Worm (Caenorhabditis elegans) whole organism, L4 larva: Measurements from ENCODE around the gene ceh-30.

Experiments used
- D1046.2 ChIP-seq: fragments of 200-800 bp; sonication (Bioruptor generic); IDR thresholded peaks from 2 replicates; pipeline ENCODE4 v1.3.6; 2022; ENCODE audit warnings: missing genetic modification characterization, missing compliant biosample characterization
- F10B5.3 ChIP-seq: sonication (generic microtip); optimal IDR thresholded peaks from 2 replicates; lab custom pipeline; 2016; ENCODE audit warnings: mild to moderate bottlenecking, missing genetic modification characterization, missing compliant biosample characterization
- F37D6.2 ChIP-seq: sonication (generic microtip); optimal IDR thresholded peaks from 2 replicates; lab custom pipeline; 2016; ENCODE audit warnings: mild to moderate bottlenecking, missing genetic modification characterization, missing compliant biosample characterization
- F44E2.7 ChIP-seq: fragments of 200-800 bp; sonication (Bioruptor generic); IDR thresholded peaks from 2 replicates; pipeline ENCODE4 v2.1.2; 2022; ENCODE audit warnings: missing genetic modification characterization, missing compliant biosample characterization
- R02D3.7 ChIP-seq: fragments of 150-350 bp; sonication (generic microtip); optimal IDR thresholded peaks from 3 replicates; lab custom pipeline; 2014; ENCODE audit warnings: missing biosample characterization, missing genetic modification characterization
- Y48G9A.11 ChIP-seq: fragments of 200-800 bp; sonication (Bioruptor generic); IDR thresholded peaks from 2 replicates; pipeline ENCODE4 v1.3.6; 2022; ENCODE audit warnings: missing genetic modification reagents, missing genetic modification characterization, missing compliant biosample characterization
- Y5F2A.4 ChIP-seq: fragments of 200-800 bp; sonication (Bioruptor generic); optimal IDR thresholded peaks from 2 replicates; lab custom pipeline; 2018; ENCODE audit warnings: mild to moderate bottlenecking, missing genetic modification characterization, missing compliant biosample characterization
- aha-1 ChIP-seq: fragments of 150-350 bp; peaks from one replicate; lab custom pipeline; 2014; ENCODE audit warnings: missing biosample characterization, missing genetic modification characterization
- ama-1 ChIP-seq: fragments of 150-350 bp; optimal IDR thresholded peaks from 2 replicates; lab custom pipeline; 2014; ENCODE audit warnings: inconsistent platforms, mixed read lengths
- arid-1 ChIP-seq: fragments of 200-800 bp; sonication (Bioruptor generic); conservative IDR thresholded peaks from 2 replicates; pipeline ENCODE4 v1.3.6; 2022; ENCODE audit warnings: missing genetic modification reagents, missing genetic modification characterization, missing compliant biosample characterization
- attf-4 ChIP-seq: sonication (generic microtip); optimal IDR thresholded peaks from 3 replicates; lab custom pipeline; 2017; ENCODE audit warnings: missing biosample characterization, missing genetic modification characterization
- ceh-32 ChIP-seq: sonication (generic microtip); optimal IDR thresholded peaks from 2 replicates; lab custom pipeline; 2016; ENCODE audit warnings: mild to moderate bottlenecking, missing genetic modification characterization, missing compliant biosample characterization; ENCODE audit not compliant: poor library complexity
- ceh-44 ChIP-seq: fragments of 200-800 bp; sonication (Bioruptor generic); IDR thresholded peaks from 2 replicates; pipeline ENCODE4 v1.3.6; 2022; ENCODE audit warnings: missing genetic modification reagents, missing genetic modification characterization, missing compliant biosample characterization
- cey-2 ChIP-seq: sonication (generic microtip); optimal IDR thresholded peaks from 3 replicates; lab custom pipeline; 2017; ENCODE audit warnings: missing genetic modification characterization, mild to moderate bottlenecking, missing compliant biosample characterization, antibody characterized with exemption, borderline replicate concordance; ENCODE audit not compliant: insufficient read depth
- ctbp-1 ChIP-seq: fragments of 200-800 bp; sonication (Bioruptor generic); IDR thresholded peaks from 2 replicates; pipeline ENCODE4 v1.3.6; 2022; ENCODE audit warnings: missing genetic modification reagents, missing genetic modification characterization, missing compliant biosample characterization
- daf-8 ChIP-seq: fragments of 200-800 bp; sonication (Bioruptor generic); IDR thresholded peaks from 2 replicates; pipeline ENCODE4 v1.3.6; 2022; ENCODE audit warnings: missing genetic modification characterization, missing compliant biosample characterization
- dmd-6 ChIP-seq: fragments of 200-800 bp; sonication (Bioruptor generic); IDR thresholded peaks from 2 replicates; pipeline ENCODE4 v1.3.6; 2022; ENCODE audit warnings: missing genetic modification reagents, missing genetic modification characterization, missing compliant biosample characterization
- dpl-1 ChIP-seq: fragments of 150-350 bp; optimal IDR thresholded peaks from 2 replicates; lab custom pipeline; 2014; ENCODE audit warnings: missing biosample characterization, missing genetic modification reagents, missing genetic modification characterization
- egl-43 ChIP-seq: fragments of 200-800 bp; sonication (Bioruptor generic); IDR thresholded peaks from 2 replicates; pipeline ENCODE4 v1.3.6; 2022; ENCODE audit warnings: missing genetic modification reagents, missing genetic modification characterization, missing compliant biosample characterization
- fkh-10 ChIP-seq: fragments of 150-350 bp; optimal IDR thresholded peaks from 2 replicates; lab custom pipeline; 2014; ENCODE audit warnings: missing biosample characterization, missing genetic modification reagents, missing genetic modification characterization
- hif-1 ChIP-seq, 2 experiments: sonication (generic microtip); optimal IDR thresholded peaks; 2 replicates each; lab custom pipeline; 2016 to 2017; ENCODE audit warnings: missing compliant biosample characterization in 2 of 2, missing genetic modification characterization in 2 of 2, missing genetic modification reagents in 2 of 2, missing genotype in 2 of 2, mild to moderate bottlenecking in 1 of 2
- hlh-11 ChIP-seq: fragments of 200-800 bp; sonication (Bioruptor generic); optimal IDR thresholded peaks from 2 replicates; lab custom pipeline; 2018; ENCODE audit warnings: mild to moderate bottlenecking, missing genetic modification characterization, missing compliant biosample characterization
- hmg-1.1 ChIP-seq: fragments of 200-800 bp; sonication (Bioruptor generic); IDR thresholded peaks from 2 replicates; pipeline ENCODE4 v1.3.6; 2022; ENCODE audit warnings: missing genetic modification reagents, missing genetic modification characterization, missing compliant biosample characterization
- jun-1 ChIP-seq: fragments of 150-350 bp; optimal IDR thresholded peaks from 2 replicates; lab custom pipeline; 2014; ENCODE audit warnings: missing biosample characterization, missing genetic modification reagents, missing genetic modification characterization
- lim-7 ChIP-seq: fragments of 200-800 bp; sonication (Bioruptor generic); IDR thresholded peaks from 2 replicates; pipeline ENCODE4 v1.3.6; 2022; ENCODE audit warnings: missing genetic modification characterization, missing compliant biosample characterization
- lin-13 ChIP-seq: fragments of 150-350 bp; optimal IDR thresholded peaks from 2 replicates; lab custom pipeline; 2014; ENCODE audit warnings: missing biosample characterization, missing genetic modification reagents, missing genetic modification characterization
- lsy-2 ChIP-seq, 2 experiments: fragments of 150-350 bp in 1 of 2; sonication (generic microtip) in 1 of 2; optimal IDR thresholded peaks; 2 replicates each; lab custom pipeline; 2014 to 2017; ENCODE audit warnings: missing biosample characterization in 2 of 2, missing genetic modification characterization in 2 of 2
- madf-5 ChIP-seq, 2 experiments: fragments of 200-800 bp; sonication (Bioruptor generic); IDR thresholded peaks; 2 replicates each; pipeline ENCODE4 v1.3.6; 2022; ENCODE audit warnings: missing compliant biosample characterization in 2 of 2, missing genetic modification characterization in 2 of 2
- mep-1 ChIP-seq: fragments of 150-350 bp; sonication (generic microtip); optimal IDR thresholded peaks from 3 replicates; lab custom pipeline; 2014; ENCODE audit warnings: missing biosample characterization, missing genetic modification characterization
- mxl-3 ChIP-seq: fragments of 200-800 bp; sonication (Bioruptor generic); optimal IDR thresholded peaks from 2 replicates; lab custom pipeline; 2018; ENCODE audit warnings: mild to moderate bottlenecking, missing genetic modification characterization, missing compliant biosample characterization
- nhr-111 ChIP-seq: fragments of 200-800 bp; sonication (Bioruptor generic); optimal IDR thresholded peaks from 2 replicates; lab custom pipeline; 2018; ENCODE audit warnings: mild to moderate bottlenecking, missing genetic modification characterization, missing compliant biosample characterization
- nhr-28 ChIP-seq: fragments of 150-350 bp; optimal IDR thresholded peaks from 2 replicates; lab custom pipeline; 2014; ENCODE audit warnings: missing biosample characterization, missing genetic modification characterization
- nhr-48 ChIP-seq: sonication (generic microtip); optimal IDR thresholded peaks from 2 replicates; lab custom pipeline; 2016; ENCODE audit warnings: mild to moderate bottlenecking, missing genetic modification characterization, missing compliant biosample characterization
- nhr-76 ChIP-seq: fragments of 150-350 bp; optimal IDR thresholded peaks from 2 replicates; lab custom pipeline; 2014; ENCODE audit warnings: missing biosample characterization, missing genetic modification characterization
- rbr-2 ChIP-seq: sonication (generic microtip); optimal IDR thresholded peaks from 2 replicates; lab custom pipeline; 2016; ENCODE audit warnings: missing genotype, missing genetic modification characterization, missing compliant biosample characterization
- set-16 ChIP-seq: fragments of 200-800 bp; sonication (Bioruptor generic); IDR thresholded peaks from 2 replicates; pipeline ENCODE4 v1.3.6; 2022; ENCODE audit warnings: missing genetic modification reagents, missing genetic modification characterization, missing compliant biosample characterization
- spr-3 ChIP-seq: fragments of 200-800 bp; sonication (Bioruptor generic); optimal IDR thresholded peaks from 2 replicates; lab custom pipeline; 2018; ENCODE audit warnings: mild to moderate bottlenecking, missing genetic modification characterization, missing compliant biosample characterization
- tra-1 ChIP-seq: fragments of 200-800 bp; sonication (Bioruptor generic); IDR thresholded peaks from 2 replicates; pipeline ENCODE4 v1.3.6; 2022; ENCODE audit warnings: missing genetic modification reagents, missing genetic modification characterization, missing compliant biosample characterization
- unc-130 ChIP-seq: sonication (generic microtip); optimal IDR thresholded peaks from 2 replicates; lab custom pipeline; 2016; ENCODE audit warnings: missing genetic modification reagents, missing genetic modification characterization, missing compliant biosample characterization
- unc-62 ChIP-seq, 3 experiments: fragments of 150-350 bp in 1 of 3; sonication (generic microtip); optimal IDR thresholded peaks in 2 of 3; peaks in 1 of 3; 1 replicate in 1 of 3; 2 replicates in 2 of 3; lab custom pipeline; 2014 to 2017; ENCODE audit warnings: missing biosample characterization in 3 of 3, missing genetic modification characterization in 3 of 3, missing genetic modification reagents in 3 of 3, missing genotype in 1 of 3
- zag-1 ChIP-seq: fragments of 150-350 bp; optimal IDR thresholded peaks from 2 replicates; lab custom pipeline; 2014; ENCODE audit warnings: missing biosample characterization, missing genetic modification characterization
- zip-2 ChIP-seq: fragments of 150-350 bp; optimal IDR thresholded peaks from 2 replicates; lab custom pipeline; 2014; ENCODE audit warnings: missing biosample characterization, missing genetic modification characterization
- ztf-11 ChIP-seq: fragments of 150-350 bp; optimal IDR thresholded peaks from 2 replicates; lab custom pipeline; 2014; ENCODE audit warnings: missing biosample characterization, missing genetic modification characterization
- ztf-7 ChIP-seq: fragments of 150-350 bp; optimal IDR thresholded peaks from 2 replicates; lab custom pipeline; 2014; ENCODE audit warnings: missing biosample characterization, missing genetic modification characterization

The ceh-30 gene

DNA sequence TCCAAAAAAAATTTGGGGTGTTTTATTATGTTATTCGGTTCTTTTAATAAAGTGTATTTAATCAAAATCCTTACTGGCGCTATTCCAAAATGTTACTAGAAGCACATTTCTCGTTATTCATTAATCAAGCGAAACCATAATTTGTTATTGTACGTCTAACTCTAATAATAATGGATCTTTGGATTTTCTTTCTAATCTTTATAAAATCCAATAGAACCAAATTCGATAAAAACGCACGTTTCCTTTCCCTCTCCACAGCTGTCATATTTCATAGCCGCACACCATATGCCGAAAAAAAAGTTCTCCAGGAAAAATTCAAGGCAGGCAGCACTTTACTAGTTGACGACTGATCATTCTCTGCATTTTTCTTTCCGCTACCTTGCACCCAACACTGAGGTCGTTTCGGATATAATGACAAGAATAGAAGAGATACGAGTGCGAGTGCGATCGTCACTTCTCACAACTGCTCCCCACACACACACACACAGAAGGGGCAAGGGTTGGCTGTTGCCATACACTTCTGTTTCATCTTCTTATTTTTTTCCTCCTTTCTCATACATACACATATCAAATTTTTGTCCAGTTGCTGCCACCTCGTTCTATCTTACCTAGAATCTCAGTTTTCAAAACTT lies 39.7 kb upstream of the ceh-30 start:
- peak; percentile 4 for TF ChIP-seq mep-1
- TF ChIP-seq lsy-2 (tag; optimal IDR thresholded peaks at IDR 0.05; lab: Kevin White, UChicago) = peak in 1 of 2 experiments; percentile 27
- TF ChIP-seq mxl-3 (GFP tag; lab: Kevin White, UChicago) = peak; percentile 26
- TF ChIP-seq ceh-32 (tag; lab: Kevin White, UChicago) = no peak
- no peak for TF ChIP-seq ctbp-1
- TF ChIP-seq unc-62 (GFP tag; optimal IDR thresholded peaks at IDR 0.05 in 1 of 2; lab: Kevin White, UChicago) = peak in 1 of 2 experiments; percentile 68
- no peak for TF ChIP-seq unc-62 (tag; optimal IDR thresholded peaks at IDR 0.05; lab: Kevin White, UChicago)
- no peak for TF ChIP-seq spr-3
- peak; percentile 48 for TF ChIP-seq aha-1 (tag; lab: Kevin White, UChicago)
- no peak for TF ChIP-seq zip-2 (tag; lab: Kevin White, UChicago)
- no peak for TF ChIP-seq nhr-76 (tag; lab: Kevin White, UChicago)
- TF ChIP-seq set-16 = no peak
- TF ChIP-seq lim-7 (GFP tag; lab: Robert Waterston, UW) = no peak
- TF ChIP-seq lin-13 (GFP tag; lab: Kevin White, UChicago) = no peak
- TF ChIP-seq nhr-111 = no peak
- no peak for TF ChIP-seq nhr-28 (tag; lab: Kevin White, UChicago)
- peak in 1 of 2 experiments; percentile 50 for TF ChIP-seq hif-1 (tag; optimal IDR thresholded peaks at IDR 0.05; lab: Kevin White, UChicago)
- TF ChIP-seq unc-130 (GFP tag; lab: Kevin White, UChicago) = no peak
- no peak for TF ChIP-seq rbr-2 (tag; lab: Kevin White, UChicago)
- no peak for TF ChIP-seq ztf-7
- TF ChIP-seq cey-2 = no peak
- TF ChIP-seq hlh-11 (tag; lab: Kevin White, UChicago) = peak; percentile 53
- TF ChIP-seq D1046.2 (GFP tag; lab: Robert Waterston, UW) = no peak
- no peak for TF ChIP-seq jun-1
- TF ChIP-seq daf-8 = no peak
- 0 out of 2 replicates have a peak, but pooled peaks have one; percentile 21 for TF ChIP-seq hmg-1.1 (GFP tag; lab: Robert Waterston, UW)
- TF ChIP-seq Y48G9A.11 (GFP tag; lab: Robert Waterston, UW) = no peak
- TF ChIP-seq attf-4 (tag; lab: Kevin White, UChicago) = no peak

DNA sequence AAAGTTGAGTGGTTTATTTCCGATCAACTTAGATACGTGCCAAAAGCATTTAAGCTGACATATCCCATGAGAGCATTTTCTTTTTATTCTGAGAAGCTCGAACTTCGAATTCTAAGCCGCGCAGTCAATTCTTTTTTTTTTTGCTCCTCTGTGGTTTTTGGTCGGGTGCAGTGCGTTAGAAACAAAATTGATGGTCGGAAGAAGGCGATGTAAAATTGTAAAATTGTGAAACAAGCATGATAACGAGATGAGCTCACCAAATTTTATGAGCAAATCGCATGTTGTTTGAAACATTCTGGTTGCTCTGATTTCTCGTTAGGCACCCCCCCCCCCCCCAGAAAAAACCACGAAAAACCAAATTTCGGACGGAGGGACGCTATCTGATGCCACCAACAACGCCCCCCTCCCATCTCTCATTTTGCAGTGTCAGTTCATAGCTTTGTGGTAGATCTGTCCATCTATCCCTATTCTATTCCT lies 38.7 kb upstream of the ceh-30 start, which contains the start of gene aqp-7:
Gene aqp-7, plus strand, starts transcription at position 427 of the 477 bp plus-strand sequence.
- TF ChIP-seq nhr-28 (tag; lab: Kevin White, UChicago) (no peak), hlh-11 (tag; lab: Kevin White, UChicago) (no peak), ztf-11 (tag; lab: Kevin White, UChicago) (no peak), mxl-3 (GFP tag; lab: Kevin White, UChicago) (no peak), dpl-1 (GFP tag; lab: Kevin White, UChicago) (no peak), tra-1 (no peak), F10B5.3 (tag; lab: Kevin White, UChicago) (no peak), set-16 (no peak), fkh-10 (GFP tag; lab: Kevin White, UChicago) (no peak), Y5F2A.4 (GFP tag; lab: Kevin White, UChicago) (no peak), mep-1 (peak; percentile 3), nhr-48 (tag; lab: Kevin White, UChicago) (no peak), dmd-6 (GFP tag; lab: Robert Waterston, UW) (no peak), lim-7 (GFP tag; lab: Robert Waterston, UW) (no peak), R02D3.7 (no peak), F44E2.7 (GFP tag; lab: Robert Waterston, UW) (no peak), egl-43 (no peak), ama-1 (lab: Kevin White, UChicago) (no peak), F37D6.2 (no peak), zag-1 (tag; lab: Kevin White, UChicago) (no peak), madf-5 (GFP tag; IDR thresholded peaks at IDR 0.05; lab: Robert Waterston, UW) (no peak), hif-1 (tag; optimal IDR thresholded peaks at IDR 0.05; lab: Kevin White, UChicago) (peak in 1 of 2 experiments; percentile 30), aha-1 (tag; lab: Kevin White, UChicago) (peak; percentile 30), ceh-44 (no peak), arid-1 (no peak)
